Fruit fly (Drosophila melanogaster): Measurements from ENCODE around the gene CG17440.

The CG17440 gene

DNA sequence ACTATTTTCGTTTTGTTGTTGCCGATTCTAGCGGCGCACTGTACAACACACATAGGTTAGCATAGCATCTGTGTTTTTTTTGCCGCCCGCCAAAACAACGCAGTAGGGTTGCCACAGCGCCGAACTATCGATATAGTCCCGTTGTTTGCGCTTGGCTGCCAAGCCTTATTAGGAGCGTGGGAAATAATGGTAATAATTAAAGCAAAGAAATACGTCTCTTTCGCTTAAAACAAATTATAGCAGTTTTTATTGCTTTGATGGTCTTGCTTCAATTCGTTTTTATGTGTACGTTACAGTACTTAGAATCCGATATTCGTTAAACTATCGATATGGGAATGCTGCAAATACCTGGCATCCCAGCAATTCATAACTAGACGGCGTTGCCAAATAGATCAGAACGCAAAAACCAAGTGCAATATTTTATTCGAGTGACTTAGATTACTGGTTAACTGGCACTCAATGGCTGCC, 26.3 kb downstream of the CG17440 start, which contains the start of the genes mxc and Larp7 (continued):
- no peak for TF ChIP-seq hth (optimal IDR thresholded peaks at IDR 0.05)
- peak; percentile 48 for TF ChIP-seq az2 (GFP tag; optimal IDR thresholded peaks at IDR 0.05)
- peak; percentile 64 for TF ChIP-seq Rfx (GFP tag; IDR thresholded peaks at IDR 0.05)
- 0 out of 3 replicates have a peak, but pooled peaks have one; percentile 50 for TF ChIP-seq CG11560 (tag; IDR thresholded peaks at IDR 0.05)
- no peak for TF ChIP-seq ato (GFP tag; IDR thresholded peaks at IDR 0.05; ENCODE audit: partially characterized antibody)
- TF ChIP-seq run (tag; optimal IDR thresholded peaks at IDR 0.05): no peak
- peak; percentile 65 for TF ChIP-seq CG12391 (tag; optimal IDR thresholded peaks at IDR 0.05)
- TF ChIP-seq CG18619 (GFP tag; optimal IDR thresholded peaks at IDR 0.05): peak; percentile 43
- TF ChIP-seq Gug (GFP tag; IDR thresholded peaks at IDR 0.05): peak; percentile 68; the same call in 3 of the 4 replicates
- peak; percentile 59 for TF ChIP-seq bab2 (GFP tag; optimal IDR thresholded peaks at IDR 0.05)
- peak; percentile 73 for TF ChIP-seq Bgb (GFP tag; IDR thresholded peaks at IDR 0.05; ENCODE audit: partially characterized antibody)
- peak; percentile 30 for TF ChIP-seq Dad (GFP tag; optimal IDR thresholded peaks at IDR 0.05)
- TF ChIP-seq CG1602 (GFP tag; optimal IDR thresholded peaks at IDR 0.05): peak; percentile 34
- no peak for TF ChIP-seq CG2202 (tag; optimal IDR thresholded peaks at IDR 0.05)
- peak; percentile 80 for TF ChIP-seq MBD-R2 (GFP tag; IDR thresholded peaks at IDR 0.05)
- no peak for TF ChIP-seq Nf-YC (tag; optimal IDR thresholded peaks at IDR 0.05)
- TF ChIP-seq ara (GFP tag; IDR thresholded peaks at IDR 0.05): no peak
- TF ChIP-seq ap (GFP tag; IDR thresholded peaks at IDR 0.05): no peak
- peak; percentile 49 for TF ChIP-seq chn (GFP tag; optimal IDR thresholded peaks at IDR 0.05)
- peak; percentile 63 for TF ChIP-seq shn (GFP tag; optimal IDR thresholded peaks at IDR 0.05)
- peak; percentile 60 for TF ChIP-seq NfI (GFP tag; optimal IDR thresholded peaks at IDR 0.05)
- no peak for TF ChIP-seq CG5953 (GFP tag; IDR thresholded peaks at IDR 0.05)
- peak; percentile 27 for TF ChIP-seq CG10209 (GFP tag; optimal IDR thresholded peaks at IDR 0.05)
- no peak for TF ChIP-seq odd (GFP tag; optimal IDR thresholded peaks at IDR 0.05)
- no peak; the same call in 2 of the 3 replicates for TF ChIP-seq croc (GFP tag; conservative IDR thresholded peaks at IDR 0.05)
- TF ChIP-seq CG11504 (tag; optimal IDR thresholded peaks at IDR 0.05): no peak
- TF ChIP-seq ro (GFP tag; IDR thresholded peaks at IDR 0.05): no peak
- no peak for TF ChIP-seq CG18599 (GFP tag; optimal IDR thresholded peaks at IDR 0.05)
- no peak for TF ChIP-seq ewg (GFP tag; optimal IDR thresholded peaks at IDR 0.05)
- no peak for TF ChIP-seq onecut (GFP tag; IDR thresholded peaks at IDR 0.05)
- TF ChIP-seq tap (tag; optimal IDR thresholded peaks at IDR 0.05): no peak
- TF ChIP-seq cwo (GFP tag; optimal IDR thresholded peaks at IDR 0.05): no peak
- TF ChIP-seq Optix (GFP tag; IDR thresholded peaks at IDR 0.05): peak; percentile 32; the same call in 1 of the 3 replicates
- TF ChIP-seq CG13296 (GFP tag; optimal IDR thresholded peaks at IDR 0.05): no peak
- peak; percentile 75 for TF ChIP-seq jumu (GFP tag; optimal IDR thresholded peaks at IDR 0.05)
- TF ChIP-seq CG4424 (GFP tag; optimal IDR thresholded peaks at IDR 0.05): peak; percentile 34
- TF ChIP-seq CG17186 (GFP tag; optimal IDR thresholded peaks at IDR 0.05): peak; percentile 83
- peak; percentile 64 for TF ChIP-seq CG8944 (GFP tag; optimal IDR thresholded peaks at IDR 0.05)
- TF ChIP-seq CG7839 (tag; optimal IDR thresholded peaks at IDR 0.05): no peak
- peak; percentile 68 for TF ChIP-seq Max (GFP tag; optimal IDR thresholded peaks at IDR 0.05)
- TF ChIP-seq CG8089 (GFP tag; optimal IDR thresholded peaks at IDR 0.05): peak; percentile 42
- TF ChIP-seq unpg (GFP tag; optimal IDR thresholded peaks at IDR 0.05): no peak
- no peak for TF ChIP-seq ranshi (GFP tag; IDR thresholded peaks at IDR 0.05)
- peak; percentile 94 for TF ChIP-seq BEAF-32 (GFP tag; optimal IDR thresholded peaks at IDR 0.05)
- peak; percentile 55 for TF ChIP-seq fd3F (GFP tag; optimal IDR thresholded peaks at IDR 0.05)
- TF ChIP-seq tna (GFP tag; IDR thresholded peaks at IDR 0.05; ENCODE audit: partially characterized antibody): peak; percentile 62; the same call in 1 of the 2 replicates
- peak; percentile 55 for TF ChIP-seq ssp (GFP tag; IDR thresholded peaks at IDR 0.05)
- TF ChIP-seq Rx (GFP tag; IDR thresholded peaks at IDR 0.05): no peak
- no peak for TF ChIP-seq CG14965 (GFP tag; optimal IDR thresholded peaks at IDR 0.05; ENCODE audit: borderline replicate concordance)
- peak; percentile 68 for TF ChIP-seq Dip3 (GFP tag; optimal IDR thresholded peaks at IDR 0.05)
- peak; percentile 64 for TF ChIP-seq CG2712 (tag; optimal IDR thresholded peaks at IDR 0.05)
